Fruit fly (Drosophila melanogaster): ENCODE results near the gene Cpr97Ea.

DNA sequence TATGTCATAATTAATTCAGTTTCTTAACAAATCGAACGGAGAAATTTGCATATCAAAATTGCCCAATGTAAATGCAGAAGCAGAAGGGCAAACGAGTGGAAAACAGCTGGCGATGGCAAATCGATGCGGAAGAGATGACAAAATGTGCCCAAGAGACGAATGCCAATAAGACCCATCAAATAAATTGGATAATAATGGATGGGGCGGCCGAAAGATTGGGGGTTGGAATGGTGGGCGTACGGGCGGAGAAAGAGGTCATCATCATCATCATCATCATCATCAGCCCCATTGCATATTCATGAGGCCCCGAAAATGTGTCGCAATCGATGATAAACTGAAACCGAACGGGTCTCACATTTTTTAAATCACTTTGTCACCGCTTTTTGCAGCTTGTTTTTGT, 46.4 kb upstream of the Cpr97Ea start:
- TF ChIP-seq D1 (tag; optimal IDR thresholded peaks at IDR 0.05) (no peak), CG34367 (tag; optimal IDR thresholded peaks at IDR 0.05) (no peak), CG8159 (tag; optimal IDR thresholded peaks at IDR 0.05) (no peak), rn (GFP tag; IDR thresholded peaks at IDR 0.05) (no peak), CG8301 (tag; optimal IDR thresholded peaks at IDR 0.05) (no peak), gl (tag; optimal IDR thresholded peaks at IDR 0.05) (no peak), CG13204 (GFP tag; optimal IDR thresholded peaks at IDR 0.05) (no peak), CG32121 (GFP tag; IDR thresholded peaks at IDR 0.05) (no peak), Pif1B (GFP tag; optimal IDR thresholded peaks at IDR 0.05) (no peak), Pif1A (GFP tag; optimal IDR thresholded peaks at IDR 0.05) (no peak), CG10348 (GFP tag; IDR thresholded peaks at IDR 0.05) (no peak), CG14655 (GFP tag; optimal IDR thresholded peaks at IDR 0.05) (no peak)

Measured in whole organism, pupa.